Worm (Caenorhabditis elegans) whole organism, late embryonic: ENCODE data around the gene gst-13.

Experiments used
- C08G9.2 ChIP-seq: sonication (generic microtip); optimal IDR thresholded peaks from 2 replicates; lab custom pipeline; 2016; ENCODE audit warnings: mild to moderate bottlenecking, missing genetic modification characterization, moderate library complexity, missing compliant biosample characterization
- C38D4.7 ChIP-seq: fragments of 200-800 bp; sonication (Bioruptor generic); optimal IDR thresholded peaks from 2 replicates; lab custom pipeline; 2018; ENCODE audit warnings: mild to moderate bottlenecking, missing genetic modification characterization, moderate library complexity, missing compliant biosample characterization
- K09A11.1 ChIP-seq: sonication (generic microtip); optimal IDR thresholded peaks from 2 replicates; lab custom pipeline; 2017; ENCODE audit warnings: antibody characterized with exemption, mild to moderate bottlenecking, missing genetic modification characterization, missing compliant biosample characterization; ENCODE audit not compliant: insufficient read depth
- Y22D7AL.16 ChIP-seq: sonication (generic microtip); optimal IDR thresholded peaks from 2 replicates; lab custom pipeline; 2016; ENCODE audit warnings: missing genetic modification characterization, missing compliant biosample characterization
- ahr-1 ChIP-seq: sonication (generic microtip); optimal IDR thresholded peaks from 2 replicates; lab custom pipeline; 2016; ENCODE audit warnings: missing genetic modification characterization, missing compliant biosample characterization
- ceh-18 ChIP-seq: sonication (generic microtip); optimal IDR thresholded peaks from 2 replicates; lab custom pipeline; 2016; ENCODE audit warnings: missing genetic modification characterization, missing compliant biosample characterization
- ceh-2 ChIP-seq: sonication (generic microtip); optimal IDR thresholded peaks from 2 replicates; lab custom pipeline; 2016; ENCODE audit warnings: missing genotype, missing genetic modification characterization, missing compliant biosample characterization
- ceh-22 ChIP-seq: sonication (generic microtip); optimal IDR thresholded peaks from 2 replicates; lab custom pipeline; 2017; ENCODE audit warnings: missing biosample characterization, missing genetic modification characterization
- ceh-30 ChIP-seq: fragments of 150-350 bp; optimal IDR thresholded peaks from 2 replicates; lab custom pipeline; 2014; ENCODE audit warnings: missing biosample characterization, missing genetic modification characterization
- ceh-31 ChIP-seq: sonication (generic microtip); optimal IDR thresholded peaks from 2 replicates; lab custom pipeline; 2016; ENCODE audit warnings: missing genetic modification characterization, missing compliant biosample characterization
- ceh-48 ChIP-seq: sonication (generic microtip); optimal IDR thresholded peaks from 2 replicates; lab custom pipeline; 2016; ENCODE audit warnings: missing genetic modification characterization, inconsistent platforms, missing compliant biosample characterization
- che-1 ChIP-seq: sonication (generic microtip); optimal IDR thresholded peaks from 2 replicates; lab custom pipeline; 2016; ENCODE audit warnings: mild to moderate bottlenecking, missing genetic modification characterization, missing compliant biosample characterization
- dmd-4 ChIP-seq: sonication (generic microtip); optimal IDR thresholded peaks from 2 replicates; lab custom pipeline; 2016; ENCODE audit warnings: borderline replicate concordance, missing genetic modification characterization, missing compliant biosample characterization
- dve-1 ChIP-seq: sonication (generic microtip); optimal IDR thresholded peaks from 2 replicates; lab custom pipeline; 2017; ENCODE audit warnings: antibody characterized with exemption, mild to moderate bottlenecking, missing genetic modification characterization, missing compliant biosample characterization
- elt-2 ChIP-seq: sonication (generic microtip); optimal IDR thresholded peaks from 2 replicates; lab custom pipeline; 2016; ENCODE audit warnings: missing genetic modification reagents, missing genetic modification characterization, missing compliant biosample characterization
- ets-4 ChIP-seq: sonication (generic microtip); optimal IDR thresholded peaks from 2 replicates; lab custom pipeline; 2016; ENCODE audit warnings: missing genetic modification characterization, missing compliant biosample characterization
- fkh-10 ChIP-seq: fragments of 150-350 bp; optimal IDR thresholded peaks from 2 replicates; lab custom pipeline; 2014; ENCODE audit warnings: missing biosample characterization, missing genetic modification reagents, missing genetic modification characterization
- gmeb-2 ChIP-seq: sonication (generic microtip); optimal IDR thresholded peaks from 2 replicates; lab custom pipeline; 2016; ENCODE audit warnings: missing genetic modification characterization, inconsistent platforms, missing compliant biosample characterization
- hlh-15 ChIP-seq: sonication (generic microtip); optimal IDR thresholded peaks from 2 replicates; lab custom pipeline; 2016; ENCODE audit warnings: missing genetic modification characterization, missing compliant biosample characterization
- hlh-6 ChIP-seq: sonication (generic microtip); optimal IDR thresholded peaks from 2 replicates; lab custom pipeline; 2016; ENCODE audit warnings: missing genotype, missing genetic modification characterization, missing compliant biosample characterization
- hlh-8 ChIP-seq: sonication (generic microtip); optimal IDR thresholded peaks from 2 replicates; lab custom pipeline; 2016; ENCODE audit warnings: missing genotype, missing genetic modification characterization, missing compliant biosample characterization
- lim-6 ChIP-seq: sonication (generic microtip); optimal IDR thresholded peaks from 2 replicates; lab custom pipeline; 2016; ENCODE audit warnings: missing genetic modification characterization, missing compliant biosample characterization
- madf-2 ChIP-seq: sonication (generic microtip); optimal IDR thresholded peaks from 2 replicates; lab custom pipeline; 2017; ENCODE audit warnings: missing genetic modification characterization, missing compliant biosample characterization
- mec-3 ChIP-seq: sonication (generic microtip); optimal IDR thresholded peaks from 2 replicates; lab custom pipeline; 2016; ENCODE audit warnings: borderline replicate concordance, missing genetic modification characterization, missing compliant biosample characterization
- nfya-1 ChIP-seq: sonication (generic microtip); optimal IDR thresholded peaks from 2 replicates; lab custom pipeline; 2017; ENCODE audit warnings: missing genetic modification characterization, mild to moderate bottlenecking, missing compliant biosample characterization, antibody characterized with exemption, moderate library complexity
- nhr-11 ChIP-seq: fragments of 150-350 bp; optimal IDR thresholded peaks from 2 replicates; lab custom pipeline; 2014; ENCODE audit warnings: missing biosample characterization, missing genetic modification characterization
- odd-2 ChIP-seq: sonication (generic microtip); optimal IDR thresholded peaks from 2 replicates; lab custom pipeline; 2017; ENCODE audit warnings: antibody characterized with exemption, mild to moderate bottlenecking, missing genetic modification characterization, missing compliant biosample characterization
- pat-9 ChIP-seq: fragments of 200-800 bp; sonication (Bioruptor generic); optimal IDR thresholded peaks from 2 replicates; lab custom pipeline; 2018; ENCODE audit warnings: mild to moderate bottlenecking, missing genetic modification characterization, moderate library complexity, missing compliant biosample characterization
- pha-2 ChIP-seq: sonication (generic microtip); optimal IDR thresholded peaks from 2 replicates; lab custom pipeline; 2017; ENCODE audit warnings: mild to moderate bottlenecking, missing genetic modification characterization, missing compliant biosample characterization
- sdc-2 ChIP-seq: sonication (generic microtip); optimal IDR thresholded peaks from 2 replicates; lab custom pipeline; 2016; ENCODE audit warnings: missing genotype, missing genetic modification characterization, missing compliant biosample characterization
- sox-2 ChIP-seq: fragments of 200-800 bp; sonication (Bioruptor generic); IDR thresholded peaks from 2 replicates; pipeline ENCODE4 v1.3.6; 2022; ENCODE audit warnings: missing genetic modification reagents, missing genetic modification characterization, missing compliant biosample characterization
- syd-9 ChIP-seq: sonication (generic microtip); optimal IDR thresholded peaks from 2 replicates; lab custom pipeline; 2016; ENCODE audit warnings: mild to moderate bottlenecking, missing genetic modification characterization, moderate library complexity, missing compliant biosample characterization
- tbx-2 ChIP-seq: sonication (generic microtip); optimal IDR thresholded peaks from 2 replicates; lab custom pipeline; 2016; ENCODE audit warnings: missing genetic modification characterization, missing compliant biosample characterization
- ttx-3 ChIP-seq: sonication (generic microtip); optimal IDR thresholded peaks from 2 replicates; lab custom pipeline; 2016; ENCODE audit warnings: missing genetic modification reagents, missing genetic modification characterization, missing compliant biosample characterization
- unc-42 ChIP-seq: sonication (generic microtip); optimal IDR thresholded peaks from 2 replicates; lab custom pipeline; 2016; ENCODE audit warnings: missing genotype, missing genetic modification characterization, missing compliant biosample characterization
- unc-55 ChIP-seq: sonication (generic microtip); optimal IDR thresholded peaks from 2 replicates; lab custom pipeline; 2017; ENCODE audit warnings: missing biosample characterization, missing genetic modification reagents, missing genetic modification characterization
- unc-86 ChIP-seq: sonication (generic microtip); optimal IDR thresholded peaks from 2 replicates; lab custom pipeline; 2016; ENCODE audit warnings: missing genetic modification characterization, missing compliant biosample characterization

The gst-13 gene

ce11 chrII:9213055-9213708, 18.1 kb upstream of the gst-13 start, which contains the start of gene znfx-1:
znfx-1 (plus strand) TSS chrII:9213658.
- no peak for TF ChIP-seq sdc-2 (tag; lab: Kevin White, UChicago)
- no peak for TF ChIP-seq ceh-31
- no peak for TF ChIP-seq mec-3 (tag; lab: Kevin White, UChicago)
- no peak for TF ChIP-seq lim-6 (tag; lab: Kevin White, UChicago)
- no peak for TF ChIP-seq C08G9.2
- no peak for TF ChIP-seq che-1 (tag; lab: Kevin White, UChicago)
- TF ChIP-seq ceh-2 (tag; lab: Kevin White, UChicago) = no peak

- TF ChIP-seq syd-9 (tag; lab: Kevin White, UChicago) = no peak
- no peak for TF ChIP-seq ceh-30 (tag; lab: Kevin White, UChicago)
- no peak for TF ChIP-seq pat-9 (tag; lab: Kevin White, UChicago)
- no peak for TF ChIP-seq K09A11.1 (tag; lab: Kevin White, UChicago)
- no peak for TF ChIP-seq hlh-15
- no peak for TF ChIP-seq dve-1
- no peak for TF ChIP-seq elt-2 (tag; lab: Kevin White, UChicago)
- TF ChIP-seq nhr-11 = no peak
- TF ChIP-seq sox-2 (GFP tag; lab: Robert Waterston, UW) = no peak
- no peak for TF ChIP-seq ttx-3
- TF ChIP-seq unc-55 = no peak
Measured at ce11 chrII:9222969-9223368, 8.3 kb upstream of the gst-13 start, which contains the start of gene ZK1067.3. ZK1067.3 (plus strand) TSS chrII:9223269.

- TF ChIP-seq hlh-8 (tag; lab: Kevin White, UChicago) = no peak
- TF ChIP-seq dve-1 = no peak
- no peak for TF ChIP-seq ceh-2 (tag; lab: Kevin White, UChicago)
- TF ChIP-seq unc-86 (tag; lab: Kevin White, UChicago) = no peak
- no peak for TF ChIP-seq ceh-48 (tag; lab: Kevin White, UChicago)
- no peak for TF ChIP-seq ahr-1 (tag; lab: Kevin White, UChicago)
- TF ChIP-seq madf-2 (tag; lab: Kevin White, UChicago) = no peak
- no peak for TF ChIP-seq Y22D7AL.16 (tag; lab: Kevin White, UChicago)
- TF ChIP-seq fkh-10 (GFP tag; lab: Kevin White, UChicago) = no peak
- no peak for TF ChIP-seq syd-9 (tag; lab: Kevin White, UChicago)
- no peak for TF ChIP-seq C38D4.7 (GFP tag; lab: Kevin White, UChicago)
- no peak for TF ChIP-seq unc-42
- TF ChIP-seq ceh-22 (tag; lab: Kevin White, UChicago) = no peak
- TF ChIP-seq ceh-30 (tag; lab: Kevin White, UChicago) = no peak
- TF ChIP-seq ceh-18 (tag; lab: Kevin White, UChicago) = no peak
- no peak for TF ChIP-seq ets-4 (tag; lab: Kevin White, UChicago)
- TF ChIP-seq pha-2 (tag; lab: Kevin White, UChicago) = no peak
- no peak for TF ChIP-seq odd-2
- no peak for TF ChIP-seq gmeb-2 (tag; lab: Kevin White, UChicago)
- TF ChIP-seq nfya-1 (tag; lab: Kevin White, UChicago) = no peak
Measured at ce11 chrII:9227134-9227533, 4.1 kb upstream of the gst-13 start, which contains the start of gene abu-14. abu-14 (minus strand) TSS chrII:9227214.

- TF ChIP-seq hlh-6 (tag; lab: Kevin White, UChicago) (no peak), tbx-2 (no peak), dmd-4 (tag; lab: Kevin White, UChicago) (no peak)
Measured at ce11 chrII:9232493-9232892, 1.2 kb downstream of the gst-13 start.
